Comparison of ENCODE assay signal across 5 worm cellular contexts in the genomic region with DNA sequence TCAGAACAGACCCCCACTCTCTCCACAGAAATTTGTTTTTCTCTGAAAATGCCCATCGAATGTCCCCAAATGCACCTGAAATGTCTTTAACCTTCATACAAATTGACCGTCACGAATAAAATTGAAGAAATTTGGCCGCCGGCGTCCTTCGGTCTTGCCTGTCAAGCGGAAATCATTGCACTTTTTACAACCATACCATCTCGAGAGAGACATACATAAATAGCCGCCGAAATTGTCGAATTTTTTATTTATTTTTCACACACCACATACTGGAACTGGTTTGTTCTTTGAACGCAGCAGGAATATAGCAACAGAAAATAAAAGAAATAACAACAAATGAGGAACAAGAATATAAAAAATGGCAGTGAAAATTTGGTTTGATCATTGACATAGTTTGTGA.
TF ChIP-seq lines count a peak whose summit lies in the region.

No protein-coding gene starts in this region.

TF ChIP-seq in whole organism, L1 larva, 84 proteins besides CTCF, POLR2A, EP300 and RAD21 (continues in another document):
- TF ChIP-seq C04F5.9 (tag; optimal IDR thresholded peaks at IDR 0.05; lab: Kevin White, UChicago) = no peak
- no peak for TF ChIP-seq nhr-28 (tag; optimal IDR thresholded peaks at IDR 0.05; lab: Kevin White, UChicago)
- no peak for TF ChIP-seq zag-1 (tag; optimal IDR thresholded peaks at IDR 0.05; lab: Kevin White, UChicago)
- TF ChIP-seq dpl-1 (GFP tag; optimal IDR thresholded peaks at IDR 0.05; lab: Kevin White, UChicago) = no peak
- no peak for TF ChIP-seq lin-15B (tag; optimal IDR thresholded peaks at IDR 0.05; lab: Kevin White, UChicago)
- no peak for TF ChIP-seq lin-35 (GFP tag; optimal IDR thresholded peaks at IDR 0.05; lab: Kevin White, UChicago)
- TF ChIP-seq snu-23 (GFP tag; optimal IDR thresholded peaks at IDR 0.05; lab: Kevin White, UChicago) = peak; percentile 6
- TF ChIP-seq ceh-82 (tag; optimal IDR thresholded peaks at IDR 0.05; lab: Kevin White, UChicago) = no peak
- TF ChIP-seq lin-14 (GFP tag; optimal IDR thresholded peaks at IDR 0.05; lab: Kevin White, UChicago) = peak; percentile 34
- no peak for TF ChIP-seq dsc-1 (tag; optimal IDR thresholded peaks at IDR 0.05; lab: Kevin White, UChicago)
- no peak for TF ChIP-seq rnt-1 (tag; optimal IDR thresholded peaks at IDR 0.05; lab: Kevin White, UChicago)
- TF ChIP-seq C16A3.4 (tag; optimal IDR thresholded peaks at IDR 0.05; lab: Kevin White, UChicago) = no peak
- no peak for TF ChIP-seq pqm-1 (tag; optimal IDR thresholded peaks at IDR 0.05; lab: Kevin White, UChicago)
- no peak for TF ChIP-seq efl-1 (optimal IDR thresholded peaks at IDR 0.05; lab: Kevin White, UChicago)
- peak in 1 of 2 experiments; percentile 51 for TF ChIP-seq efl-1 (GFP tag; optimal IDR thresholded peaks at IDR 0.05 in 1 of 2; lab: Kevin White, UChicago)
- no peak for TF ChIP-seq C34B4.2 (tag; optimal IDR thresholded peaks at IDR 0.05; lab: Kevin White, UChicago)
- TF ChIP-seq elt-3 (tag; optimal IDR thresholded peaks at IDR 0.05; lab: Kevin White, UChicago) = no peak
- TF ChIP-seq ztf-11 (tag; optimal IDR thresholded peaks at IDR 0.05; lab: Kevin White, UChicago) = no peak

TF ChIP-seq in whole organism, L2 larva, 48 proteins besides CTCF, POLR2A, EP300 and RAD21:
- TF ChIP-seq nhr-129 (tag; optimal IDR thresholded peaks at IDR 0.05; lab: Kevin White, UChicago) = no peak
- peak; percentile 74 for TF ChIP-seq nhr-25 (tag; optimal IDR thresholded peaks at IDR 0.05; lab: Kevin White, UChicago)

TF ChIP-seq in whole organism, L3 larva, 47 proteins besides CTCF, POLR2A, EP300 and RAD21:
- TF ChIP-seq nhr-23 (tag; optimal IDR thresholded peaks at IDR 0.05; lab: Kevin White, UChicago) (peak; percentile 14), egl-5 (tag; optimal IDR thresholded peaks at IDR 0.05; lab: Kevin White, UChicago) (no peak), ceh-28 (tag; optimal IDR thresholded peaks at IDR 0.05; lab: Kevin White, UChicago) (no peak), ZK546.5 (tag; optimal IDR thresholded peaks at IDR 0.05; lab: Kevin White, UChicago) (no peak), egl-27 (tag; optimal IDR thresholded peaks at IDR 0.05; lab: Kevin White, UChicago) (no peak), nhr-25 (tag; optimal IDR thresholded peaks at IDR 0.05; lab: Kevin White, UChicago) (peak; percentile 60)

TF ChIP-seq in whole organism, L4 larva, 104 proteins besides CTCF, POLR2A, EP300 and RAD21:
- TF ChIP-seq nhr-25 (tag; optimal IDR thresholded peaks at IDR 0.05; lab: Kevin White, UChicago; ENCODE audit: borderline replicate concordance, insufficient read depth) (peak; percentile 11), dmd-6 (GFP tag; IDR thresholded peaks at IDR 0.05; lab: Robert Waterston, UW) (no peak)
TF ChIP-seq in whole organism, L4 larva: peak in this region for 1.

TF ChIP-seq in whole organism, young adult, 124 proteins besides CTCF, POLR2A, EP300 and RAD21:
- TF ChIP-seq C17E4.6 (GFP tag; IDR thresholded peaks at IDR 0.05; lab: Robert Waterston, UW) (no peak), lin-40 (tag; optimal IDR thresholded peaks at IDR 0.05; lab: Kevin White, UChicago) (peak; percentile 29)
